Worm (Caenorhabditis elegans) whole organism, mixed stage, embryonic: ENCODE results near the gene daf-41.

Experiments
- blmp-1 ChIP-seq: fragments of 150-350 bp; optimal IDR thresholded peaks from 2 replicates; lab custom pipeline; 2014; ENCODE audit warnings: missing biosample characterization, missing genetic modification characterization
- elt-1 ChIP-seq: sonication (generic microtip); optimal IDR thresholded peaks from 2 replicates; lab custom pipeline; 2017; ENCODE audit warnings: missing genetic modification characterization, mild to moderate bottlenecking, missing compliant biosample characterization, antibody characterized with exemption, moderate library complexity, borderline replicate concordance; ENCODE audit not compliant: insufficient read depth
- pha-4 ChIP-seq: fragments of 150-350 bp; optimal IDR thresholded peaks from 2 replicates; lab custom pipeline; 2018; ENCODE audit warnings: missing biosample characterization, missing genetic modification reagents, missing genetic modification characterization

DNA sequence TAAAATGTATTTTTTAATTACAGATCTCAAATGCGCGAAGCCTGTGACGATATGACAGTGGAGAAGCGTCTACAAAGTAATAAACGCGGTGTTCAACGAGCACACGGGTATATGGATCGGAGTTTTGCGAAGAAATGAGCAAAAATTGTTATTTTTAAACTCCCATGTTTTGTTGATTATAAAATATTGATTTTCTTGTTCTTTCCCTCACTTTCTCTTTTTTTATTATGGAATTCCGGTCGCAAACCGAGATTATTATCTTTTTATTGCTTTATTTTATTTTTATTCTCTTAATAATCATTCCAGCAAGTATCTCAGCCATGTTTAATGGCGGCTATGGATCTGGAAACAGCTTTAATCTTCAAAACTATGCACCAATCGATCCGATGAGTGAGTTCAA is 36.4 kb upstream of the daf-41 start, which contains the start of gene pqe-1:
- TF ChIP-seq pha-4 (tag; lab: Kevin White, UChicago) (no peak), blmp-1 (tag; lab: Kevin White, UChicago) (no peak), elt-1 (tag; lab: Kevin White, UChicago) (no peak)
